Fruit fly (Drosophila melanogaster) whole organism, embryonic: Measurements from ENCODE around the gene SCOT.

Source experiments
- Ada2b ChIP-seq: fragments of 200-800 bp; sonication (Bioruptor generic); IDR thresholded peaks from 2 replicates; pipeline ENCODE4 v1.3.6; 2022; ENCODE audit warnings: missing biosample characterization, missing genetic modification characterization
- Bteb2 ChIP-seq: fragments of 200-800 bp; sonication (Bioruptor generic); optimal IDR thresholded peaks from 2 replicates; lab custom pipeline; 2016; ENCODE audit warnings: missing biosample characterization, missing genetic modification characterization
- CG10959 ChIP-seq: fragments of 200-800 bp; sonication (Bioruptor generic); IDR thresholded peaks from 2 replicates; pipeline ENCODE4 v1.3.6; 2022; ENCODE audit warnings: missing biosample characterization, missing genetic modification characterization
- CG11456 ChIP-seq: fragments of 200-800 bp; sonication (Bioruptor generic); IDR thresholded peaks from 3 replicates; pipeline ENCODE4 v1.3.6; 2022; ENCODE audit warnings: missing biosample characterization, missing genetic modification characterization
- CG11723 ChIP-seq: fragments of 200-800 bp; sonication (Bioruptor generic); optimal IDR thresholded peaks from 2 replicates; lab custom pipeline; 2017; ENCODE audit warnings: missing biosample characterization, mild to moderate bottlenecking, missing genetic modification characterization
- CG15269 ChIP-seq: fragments of 200-800 bp; sonication (Bioruptor generic); optimal IDR thresholded peaks from 2 replicates; lab custom pipeline; 2018; ENCODE audit warnings: missing biosample characterization, mild to moderate bottlenecking, missing genetic modification characterization, moderate library complexity
- CG16813 ChIP-seq: fragments of 200-800 bp; sonication (Bioruptor generic); IDR thresholded peaks from 3 replicates; pipeline ENCODE4 v1.3.6; 2022; ENCODE audit warnings: missing biosample characterization, missing genetic modification characterization; ENCODE audit not compliant: partially characterized antibody
- CG16815 ChIP-seq: fragments of 200-800 bp; sonication (Bioruptor generic); optimal IDR thresholded peaks from 3 replicates; lab custom pipeline; 2017; ENCODE audit warnings: missing biosample characterization, mild to moderate bottlenecking, missing genetic modification characterization
- CG17186 ChIP-seq: fragments of 200-800 bp; sonication (Bioruptor generic); optimal IDR thresholded peaks from 3 replicates; lab custom pipeline; 2017; ENCODE audit warnings: missing biosample characterization, missing genetic modification reagents, missing genetic modification characterization
- CG1832 ChIP-seq: fragments of 200-800 bp; sonication (Bioruptor generic); optimal IDR thresholded peaks from 2 replicates; lab custom pipeline; 2017; ENCODE audit warnings: missing biosample characterization, mild to moderate bottlenecking, missing genetic modification characterization, inconsistent platforms
- CG2678 ChIP-seq: fragments of 200-800 bp; sonication (Bioruptor generic); optimal IDR thresholded peaks from 3 replicates; lab custom pipeline; 2019; ENCODE audit warnings: missing biosample characterization, mild to moderate bottlenecking, missing genetic modification characterization, moderate library complexity
- CG4730 ChIP-seq: fragments of 200-800 bp; sonication (Bioruptor generic); IDR thresholded peaks from 2 replicates; pipeline ENCODE4 v1.3.6; 2022; ENCODE audit warnings: missing biosample characterization, missing genetic modification characterization
- CG6272 ChIP-seq: fragments of 200-800 bp; sonication (Bioruptor generic); IDR thresholded peaks from 2 replicates; pipeline ENCODE4 v1.3.6; 2022; ENCODE audit warnings: missing biosample characterization, missing genetic modification characterization
- CG7372 ChIP-seq: fragments of 200-800 bp; sonication (Bioruptor generic); IDR thresholded peaks from 2 replicates; pipeline ENCODE4 v1.3.6; 2022; ENCODE audit warnings: missing biosample characterization, missing genetic modification characterization
- CG7745 ChIP-seq: fragments of 200-800 bp; sonication (Bioruptor generic); optimal IDR thresholded peaks from 2 replicates; lab custom pipeline; 2018; ENCODE audit warnings: missing biosample characterization, mild to moderate bottlenecking, missing genetic modification characterization, moderate library complexity
- CG7786 ChIP-seq: fragments of 200-800 bp; sonication (Bioruptor generic); optimal IDR thresholded peaks from 2 replicates; lab custom pipeline; 2016; ENCODE audit warnings: missing biosample characterization, missing genetic modification characterization
- CG8944 ChIP-seq: fragments of 200-800 bp; sonication (Bioruptor generic); optimal IDR thresholded peaks from 3 replicates; lab custom pipeline; 2016; ENCODE audit warnings: missing biosample characterization, missing genetic modification characterization
- CHES-1-like ChIP-seq: fragments of 200-800 bp; sonication (Bioruptor generic); optimal IDR thresholded peaks from 2 replicates; lab custom pipeline; 2016; ENCODE audit warnings: missing biosample characterization, missing genetic modification characterization
- Elba2 ChIP-seq: fragments of 200-800 bp; sonication (Bioruptor generic); optimal IDR thresholded peaks from 3 replicates; lab custom pipeline; 2016; ENCODE audit warnings: missing biosample characterization, missing genetic modification characterization
- HmgD ChIP-seq: fragments of 200-800 bp; sonication (Bioruptor generic); optimal IDR thresholded peaks from 3 replicates; lab custom pipeline; 2016; ENCODE audit warnings: missing biosample characterization, missing genetic modification characterization
- HmgZ ChIP-seq: fragments of 200-800 bp; sonication (Bioruptor generic); optimal IDR thresholded peaks from 2 replicates; lab custom pipeline; 2018; ENCODE audit warnings: missing biosample characterization, mild to moderate bottlenecking, missing genetic modification characterization
- Hr3 ChIP-seq: fragments of 200-800 bp; sonication (Bioruptor generic); optimal IDR thresholded peaks from 3 replicates; lab custom pipeline; 2016; ENCODE audit warnings: missing biosample characterization, missing genetic modification characterization
- NC2α ChIP-seq: fragments of 200-800 bp; sonication (Bioruptor generic); optimal IDR thresholded peaks from 2 replicates; lab custom pipeline; 2016; ENCODE audit warnings: missing biosample characterization, missing genetic modification characterization
- Scr ChIP-seq: fragments of 200-800 bp; sonication (Bioruptor generic); IDR thresholded peaks from 2 replicates; pipeline ENCODE4 v1.3.6; 2022; ENCODE audit warnings: missing biosample characterization, missing genetic modification characterization; ENCODE audit not compliant: partially characterized antibody
- Six4 ChIP-seq: fragments of 200-800 bp; sonication (Bioruptor generic); optimal IDR thresholded peaks from 2 replicates; lab custom pipeline; 2016; ENCODE audit warnings: missing biosample characterization, missing genetic modification characterization
- Ssrp ChIP-seq: fragments of 200-800 bp; sonication (Bioruptor generic); optimal IDR thresholded peaks from 2 replicates; lab custom pipeline; 2018; ENCODE audit warnings: missing biosample characterization, mild to moderate bottlenecking, missing genetic modification characterization, moderate library complexity
- Xbp1 ChIP-seq: fragments of 200-800 bp; sonication (Bioruptor generic); optimal IDR thresholded peaks from 3 replicates; lab custom pipeline; 2016; ENCODE audit warnings: missing biosample characterization, mild to moderate bottlenecking, missing genetic modification characterization
- Xrp1 ChIP-seq: fragments of 200-800 bp; sonication (Bioruptor generic); IDR thresholded peaks from 2 replicates; pipeline ENCODE4 v1.3.6; 2022; ENCODE audit warnings: missing biosample characterization, missing genetic modification characterization
- YL-1 ChIP-seq: fragments of 200-800 bp; sonication (Bioruptor generic); optimal IDR thresholded peaks from 3 replicates; lab custom pipeline; 2017; ENCODE audit warnings: missing biosample characterization, mild to moderate bottlenecking, missing genetic modification characterization
- aop ChIP-seq: fragments of 200-800 bp; sonication (Bioruptor generic); IDR thresholded peaks from 2 replicates; pipeline ENCODE4 v1.3.6; 2022; ENCODE audit warnings: missing biosample characterization, missing genetic modification characterization
- br ChIP-seq: fragments of >200 bp; optimal IDR thresholded peaks from 2 replicates; lab custom pipeline; 2017
- bsh ChIP-seq, 2 experiments: fragments of 200-800 bp; sonication (Bioruptor generic); optimal IDR thresholded peaks; 2 replicates each; lab custom pipeline; 2017 to 2018; ENCODE audit warnings: mild to moderate bottlenecking in 2 of 2, missing biosample characterization in 2 of 2, missing genetic modification characterization in 2 of 2, moderate library complexity in 1 of 2
- chm ChIP-seq: fragments of 200-800 bp; sonication (Bioruptor generic); IDR thresholded peaks from 2 replicates; pipeline ENCODE4 v1.3.6; 2022; ENCODE audit warnings: missing biosample characterization, missing genetic modification characterization
- ci ChIP-seq: fragments of 200-800 bp; sonication (Bioruptor generic); IDR thresholded peaks from 3 replicates; pipeline ENCODE4 v1.3.6; 2022; ENCODE audit warnings: missing biosample characterization, missing genetic modification characterization
- da ChIP-seq: fragments of 200-800 bp; sonication (Bioruptor generic); optimal IDR thresholded peaks from 2 replicates; lab custom pipeline; 2016; ENCODE audit warnings: missing biosample characterization, missing genetic modification characterization
- dm ChIP-seq: fragments of 200-800 bp; sonication (Bioruptor generic); optimal IDR thresholded peaks from 3 replicates; lab custom pipeline; 2016; ENCODE audit warnings: missing biosample characterization, missing genetic modification characterization
- dmrt11E ChIP-seq: fragments of 200-800 bp; sonication (Bioruptor generic); optimal IDR thresholded peaks from 3 replicates; lab custom pipeline; 2018; ENCODE audit warnings: missing biosample characterization, mild to moderate bottlenecking, missing genetic modification characterization, moderate library complexity
- hkb ChIP-seq, 2 experiments: fragments of 200-800 bp in 1 of 2; fragments of >200 bp in 1 of 2; sonication (Bioruptor generic) in 1 of 2; IDR thresholded peaks in 1 of 2; optimal IDR thresholded peaks in 1 of 2; 2 replicates each; pipeline versions ENCODE4 v1.3.6 to Lab custom; 2017 to 2022; ENCODE audit warnings: missing biosample characterization in 1 of 2, missing genetic modification characterization in 1 of 2
- ind ChIP-seq: fragments of 200-800 bp; sonication (Bioruptor generic); optimal IDR thresholded peaks from 3 replicates; lab custom pipeline; 2016; ENCODE audit warnings: missing biosample characterization, missing genetic modification characterization
- jumu ChIP-seq: fragments of 200-800 bp; sonication (Bioruptor generic); optimal IDR thresholded peaks from 3 replicates; lab custom pipeline; 2016; ENCODE audit warnings: missing biosample characterization, missing genetic modification characterization
- sens-2 ChIP-seq: fragments of 200-800 bp; sonication (Bioruptor generic); IDR thresholded peaks from 2 replicates; pipeline ENCODE4 v1.3.6; 2022; ENCODE audit warnings: missing biosample characterization, missing genetic modification characterization
- so ChIP-seq: fragments of 200-800 bp; sonication (Bioruptor generic); IDR thresholded peaks from 3 replicates; pipeline ENCODE4 v1.3.6; 2022; ENCODE audit warnings: missing biosample characterization, missing genetic modification characterization
- tap ChIP-seq: fragments of 200-800 bp; optimal IDR thresholded peaks from 3 replicates; lab custom pipeline; 2019; ENCODE audit warnings: missing biosample characterization, mild to moderate bottlenecking, missing genetic modification characterization, moderate library complexity
- ttk ChIP-seq: fragments of 200-800 bp; sonication (Bioruptor generic); IDR thresholded peaks from 2 replicates; pipeline ENCODE4 v2.1.2; 2022; ENCODE audit warnings: missing biosample characterization, missing genetic modification characterization
- vnd ChIP-seq: fragments of 200-800 bp; sonication (Bioruptor generic); IDR thresholded peaks from 3 replicates; pipeline ENCODE4 v1.3.6; 2022; ENCODE audit warnings: missing biosample characterization, missing genetic modification characterization; ENCODE audit not compliant: partially characterized antibody
- vvl ChIP-seq: fragments of 200-800 bp; sonication (Bioruptor generic); IDR thresholded peaks from 2 replicates; pipeline ENCODE4 v1.3.6; 2022; ENCODE audit warnings: missing biosample characterization, missing genetic modification characterization
- wek ChIP-seq: fragments of 200-800 bp; sonication (Bioruptor generic); optimal IDR thresholded peaks from 3 replicates; lab custom pipeline; 2018; ENCODE audit warnings: missing biosample characterization, mild to moderate bottlenecking, missing genetic modification characterization, moderate library complexity

The SCOT gene

DNA sequence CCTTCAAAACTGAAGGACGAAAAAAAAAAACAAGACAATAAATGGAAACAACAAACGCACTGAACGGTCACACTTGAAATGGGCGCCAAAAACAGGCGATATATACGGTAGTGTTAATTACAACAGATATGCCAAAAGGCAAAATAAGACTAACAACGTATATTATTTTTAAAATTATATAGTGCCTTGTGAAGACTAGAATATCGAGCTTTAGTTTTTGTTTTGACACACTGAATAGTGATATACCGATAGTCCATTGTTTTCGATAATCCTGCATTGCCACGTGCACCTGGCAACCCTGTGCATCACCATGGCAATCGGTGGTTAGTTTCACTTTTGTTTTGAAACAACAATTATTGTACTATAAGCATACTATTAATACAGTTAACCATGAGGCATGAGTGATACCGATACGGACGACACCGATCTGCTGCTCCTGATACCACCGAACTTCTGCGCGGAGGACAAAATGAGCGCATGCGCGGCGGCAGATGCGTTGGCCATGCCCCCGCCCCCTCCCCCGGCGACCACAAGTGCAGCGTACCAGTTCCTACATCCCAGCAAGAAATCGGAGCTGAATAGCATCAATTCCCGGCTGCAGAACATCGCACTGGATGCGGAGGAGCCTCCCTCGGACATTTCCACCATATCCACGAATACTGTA, 15.3 kb upstream of the SCOT start, which contains the start of the genes mu2 and Cnb (continued):
- peak; percentile 25 for TF ChIP-seq hkb (optimal IDR thresholded peaks at IDR 0.05; lab: Kevin White, UChicago)
- no peak for TF ChIP-seq hkb (GFP tag; IDR thresholded peaks at IDR 0.05; lab: Robert Waterston, UW)
- TF ChIP-seq CG7745 = no peak
- TF ChIP-seq CG17186 (GFP tag; lab: Kevin White, UChicago) = peak; percentile 34
- peak; percentile 40; the same call in 1 of the 3 replicates for TF ChIP-seq ci (GFP tag; lab: Robert Waterston, UW)
- no peak for TF ChIP-seq ind (GFP tag; lab: Kevin White, UChicago)
- TF ChIP-seq ttk (GFP tag; lab: Robert Waterston, UW) = no peak
- TF ChIP-seq bsh (GFP tag; optimal IDR thresholded peaks at IDR 0.05; lab: Kevin White, UChicago) = no peak
- peak; percentile 84 for TF ChIP-seq Scr
- no peak for TF ChIP-seq CG10959
- peak; percentile 68 for TF ChIP-seq YL-1 (GFP tag; lab: Kevin White, UChicago)
- TF ChIP-seq CG8944 (GFP tag; lab: Kevin White, UChicago) = peak; percentile 4
- TF ChIP-seq Hr3 = no peak
- TF ChIP-seq da (GFP tag; lab: Kevin White, UChicago) = no peak
- TF ChIP-seq Six4 (GFP tag; lab: Kevin White, UChicago) = no peak
- no peak for TF ChIP-seq Xrp1 (GFP tag; lab: Robert Waterston, UW)
- peak; percentile 86 for TF ChIP-seq CG16813 (GFP tag; lab: Robert Waterston, UW)
- no peak for TF ChIP-seq CG2678
- TF ChIP-seq CG7372 (GFP tag; lab: Robert Waterston, UW) = no peak
- TF ChIP-seq Xbp1 (GFP tag; lab: Kevin White, UChicago) = peak; percentile 51
- no peak for TF ChIP-seq CG11456
- no peak for TF ChIP-seq CG15269 (tag; lab: Kevin White, UChicago)
- TF ChIP-seq dmrt11E (tag; lab: Kevin White, UChicago) = no peak
- TF ChIP-seq vvl (GFP tag; lab: Robert Waterston, UW) = 0 out of 2 replicates have a peak, but pooled peaks have one; percentile 11
- no peak for TF ChIP-seq br (lab: Kevin White, UChicago)
- no peak for TF ChIP-seq Bteb2 (GFP tag; lab: Kevin White, UChicago)
- no peak for TF ChIP-seq HmgD (GFP tag; lab: Kevin White, UChicago)
- TF ChIP-seq wek (GFP tag; lab: Kevin White, UChicago) = no peak
- TF ChIP-seq dm (GFP tag; lab: Kevin White, UChicago) = peak; percentile 47
- TF ChIP-seq so (GFP tag; lab: Robert Waterston, UW) = no peak
- no peak for TF ChIP-seq CG11723 (GFP tag; lab: Kevin White, UChicago)
- TF ChIP-seq Ssrp = no peak
- no peak for TF ChIP-seq aop (GFP tag; lab: Robert Waterston, UW)
- no peak for TF ChIP-seq CG16815 (GFP tag; lab: Kevin White, UChicago)
- peak; percentile 20 for TF ChIP-seq jumu
- TF ChIP-seq CG4730 (GFP tag; lab: Robert Waterston, UW) = no peak
- no peak for TF ChIP-seq CG6272 (GFP tag; lab: Robert Waterston, UW)
- TF ChIP-seq Elba2 (GFP tag; lab: Kevin White, UChicago) = peak; percentile 24
- TF ChIP-seq Ada2b (GFP tag; lab: Robert Waterston, UW) = no peak
- no peak for TF ChIP-seq CHES-1-like (GFP tag; lab: Kevin White, UChicago)
- TF ChIP-seq CG7786 = peak; percentile 7
- peak; percentile 72 for TF ChIP-seq vnd
- no peak for TF ChIP-seq NC2α (GFP tag; lab: Kevin White, UChicago)
- TF ChIP-seq sens-2 = no peak
- no peak for TF ChIP-seq CG1832 (GFP tag; lab: Kevin White, UChicago)
- no peak for TF ChIP-seq chm (GFP tag; lab: Robert Waterston, UW)
- peak; percentile 21 for TF ChIP-seq HmgZ (tag; lab: Kevin White, UChicago)
- no peak for TF ChIP-seq tap (tag; lab: Kevin White, UChicago)
